Worm (Caenorhabditis elegans): ENCODE results near the gene nlp-76.

The nlp-76 gene

ce11 chrX:12659814-12660213 lies 3.9 kb downstream of the nlp-76 start, which contains the start of gene C02B4.3:
Gene C02B4.3, minus strand, starts transcription at chrX:12659847.
- no peak for TF ChIP-seq pbrm-1 (GFP tag; IDR thresholded peaks at IDR 0.05)
- no peak for TF ChIP-seq let-607 (tag; optimal IDR thresholded peaks at IDR 0.05)
- no peak for TF ChIP-seq lin-26 (GFP tag; IDR thresholded peaks at IDR 0.05)
- no peak for TF ChIP-seq ZK185.1 (tag; optimal IDR thresholded peaks at IDR 0.05; ENCODE audit: poor library complexity, severe bottlenecking)
- no peak for TF ChIP-seq aptf-3 (GFP tag; IDR thresholded peaks at IDR 0.05)
- no peak for TF ChIP-seq ceh-40 (GFP tag; IDR thresholded peaks at IDR 0.05)
- no peak for TF ChIP-seq unc-130 (GFP tag; optimal IDR thresholded peaks at IDR 0.05)
- no peak for TF ChIP-seq C06A6.2 (GFP tag; conservative IDR thresholded peaks at IDR 0.05)
- TF ChIP-seq ceh-91 (GFP tag; IDR thresholded peaks at IDR 0.05) = no peak
- TF ChIP-seq snpc-1.1 (tag; optimal IDR thresholded peaks at IDR 0.05; ENCODE audit: insufficient read depth) = no peak
- TF ChIP-seq egl-18 (GFP tag; IDR thresholded peaks at IDR 0.05) = no peak
- TF ChIP-seq F33H1.4 (GFP tag; IDR thresholded peaks at IDR 0.05) = no peak
- no peak for TF ChIP-seq tbx-9 (tag; optimal IDR thresholded peaks at IDR 0.05; ENCODE audit: borderline replicate concordance)
- no peak for TF ChIP-seq F37B4.10 (GFP tag; IDR thresholded peaks at IDR 0.05)
- no peak for TF ChIP-seq hmg-20 (GFP tag; IDR thresholded peaks at IDR 0.05)

- TF ChIP-seq hmg-1.2 (GFP tag; IDR thresholded peaks at IDR 0.05) (peak; percentile 59), ceh-27 (GFP tag; optimal IDR thresholded peaks at IDR 0.05) (peak; percentile 44), egrh-3 (GFP tag; IDR thresholded peaks at IDR 0.05) (peak; percentile 83; the same call in 1 of the 2 replicates), lin-40 (tag; optimal IDR thresholded peaks at IDR 0.05) (peak; percentile 33), nhr-80 (tag; optimal IDR thresholded peaks at IDR 0.05) (peak; percentile 5), rcor-1 (GFP tag; IDR thresholded peaks at IDR 0.05) (peak; percentile 57; the same call in 1 of the 2 replicates), K12H6.12 (tag; optimal IDR thresholded peaks at IDR 0.05) (no peak), nhr-120 (GFP tag; IDR thresholded peaks at IDR 0.05) (no peak), madf-10 (tag; optimal IDR thresholded peaks at IDR 0.05) (peak; percentile 63), F39B2.1 (GFP tag; IDR thresholded peaks at IDR 0.05) (no peak), madf-3 (GFP tag; IDR thresholded peaks at IDR 0.05) (0 out of 2 replicates have a peak, but pooled peaks have one; percentile 70), mcd-1 (GFP tag; IDR thresholded peaks at IDR 0.05) (peak; percentile 54; the same call in 1 of the 2 replicates), zfh-2 (GFP tag; conservative IDR thresholded peaks at IDR 0.05) (peak; percentile 98)
Observed at ce11 chrX:12656420-12657033, 7.2 kb downstream of the nlp-76 start.

- TF ChIP-seq nhr-120 (GFP tag; IDR thresholded peaks at IDR 0.05) = no peak
- TF ChIP-seq zfh-2 (GFP tag; conservative IDR thresholded peaks at IDR 0.05) = peak; percentile 97
- no peak for TF ChIP-seq nhr-80 (tag; optimal IDR thresholded peaks at IDR 0.05)
- TF ChIP-seq C06A6.2 (GFP tag; conservative IDR thresholded peaks at IDR 0.05) = no peak
- no peak for TF ChIP-seq akir-1 (GFP tag; optimal IDR thresholded peaks at IDR 0.05)
- peak; percentile 67; the same call in 1 of the 2 replicates for TF ChIP-seq egrh-3 (GFP tag; IDR thresholded peaks at IDR 0.05)
- TF ChIP-seq T26A5.8 (tag; optimal IDR thresholded peaks at IDR 0.05) = no peak
- no peak for TF ChIP-seq lin-40 (tag; optimal IDR thresholded peaks at IDR 0.05)
- TF ChIP-seq dox-1 (GFP tag; IDR thresholded peaks at IDR 0.05) = peak; percentile 52
- TF ChIP-seq F33H1.4 (GFP tag; IDR thresholded peaks at IDR 0.05) = no peak
- no peak for TF ChIP-seq snpc-3.4 (tag; optimal IDR thresholded peaks at IDR 0.05)
- TF ChIP-seq tbp1 (GFP tag; optimal IDR thresholded peaks at IDR 0.05) = no peak
- TF ChIP-seq mel-28 (tag; optimal IDR thresholded peaks at IDR 0.05; ENCODE audit: borderline replicate concordance) = no peak
- peak; percentile 12; the same call in 1 of the 2 replicates for TF ChIP-seq D2030.7 (GFP tag; IDR thresholded peaks at IDR 0.05)
- no peak for TF ChIP-seq snpc-1.3 (tag; optimal IDR thresholded peaks at IDR 0.05; ENCODE audit: insufficient read depth)
- TF ChIP-seq unc-62 (GFP tag; optimal IDR thresholded peaks at IDR 0.05) = no peak
- no peak for TF ChIP-seq Y53G8AR.9 (GFP tag; conservative IDR thresholded peaks at IDR 0.05)
- no peak for TF ChIP-seq Y67H2A.10 (GFP tag; conservative IDR thresholded peaks at IDR 0.05)
- TF ChIP-seq madf-10 (tag; optimal IDR thresholded peaks at IDR 0.05) = peak; percentile 16
- no peak for TF ChIP-seq tlf-1 (GFP tag; optimal IDR thresholded peaks at IDR 0.05)
- no peak for TF ChIP-seq F39B2.1 (GFP tag; IDR thresholded peaks at IDR 0.05)
- no peak for TF ChIP-seq egl-18 (GFP tag; IDR thresholded peaks at IDR 0.05)
- peak; percentile 2 for TF ChIP-seq chd-7 (tag; optimal IDR thresholded peaks at IDR 0.05)
- peak; percentile 46; the same call in 1 of the 2 replicates for TF ChIP-seq nfyb-1 (GFP tag; IDR thresholded peaks at IDR 0.05)
- TF ChIP-seq hmg-1.2 (GFP tag; IDR thresholded peaks at IDR 0.05) = no peak
- no peak for TF ChIP-seq B0336.3 (GFP tag; IDR thresholded peaks at IDR 0.05)
Observed at ce11 chrX:12655339-12655875, 8.3 kb downstream of the nlp-76 start.

Measured in whole organism, young adult.